Fruit fly (Drosophila melanogaster): ENCODE results near the gene Stip1.

Stip1 gene

DNA sequence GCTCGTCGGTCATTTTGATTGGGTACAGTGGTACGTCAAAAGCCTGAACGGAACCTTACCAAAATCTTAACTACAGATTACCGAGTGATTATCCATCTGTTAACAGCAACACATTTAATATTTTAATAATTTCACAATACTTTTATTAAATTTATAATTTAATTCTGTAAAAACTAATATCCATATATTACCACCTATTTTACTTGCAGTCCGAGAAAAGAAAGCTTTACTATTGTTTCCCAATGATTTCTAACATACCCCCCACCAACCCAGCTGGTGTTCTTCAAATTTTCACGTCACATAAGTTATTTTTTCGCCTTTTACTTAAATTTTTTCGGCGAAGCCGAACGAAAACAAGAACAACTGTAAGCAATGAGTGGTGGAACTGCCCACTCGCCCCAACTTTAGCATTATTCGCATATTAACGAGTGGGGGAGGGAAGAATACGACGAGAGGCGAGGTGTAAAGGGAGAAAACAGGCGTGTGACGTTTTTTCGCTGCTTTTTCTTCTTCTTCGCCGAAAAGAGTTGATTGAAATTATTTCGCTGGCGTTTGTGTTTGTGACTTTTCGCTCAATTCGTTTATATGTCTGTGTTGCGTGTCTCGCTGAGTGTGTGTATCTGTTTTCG is 47.0 kb upstream of the Stip1 start (continued):
- TF ChIP-seq crc (GFP tag; optimal IDR thresholded peaks at IDR 0.05) = no peak
- TF ChIP-seq CG1233 (GFP tag; optimal IDR thresholded peaks at IDR 0.05) = peak; percentile 41
- TF ChIP-seq az2 (GFP tag; optimal IDR thresholded peaks at IDR 0.05) = peak; percentile 23
- peak; percentile 51 for TF ChIP-seq D19A (tag; optimal IDR thresholded peaks at IDR 0.05)
- peak; percentile 56; the same call in 1 of the 2 replicates for TF ChIP-seq ranshi (GFP tag; IDR thresholded peaks at IDR 0.05)
- TF ChIP-seq CG9437 (GFP tag; optimal IDR thresholded peaks at IDR 0.05) = peak; percentile 43
- TF ChIP-seq CG17912 (GFP tag; optimal IDR thresholded peaks at IDR 0.05) = no peak
- TF ChIP-seq tin (GFP tag; optimal IDR thresholded peaks at IDR 0.05) = peak; percentile 36
- no peak for TF ChIP-seq peb (GFP tag; IDR thresholded peaks at IDR 0.05)
- peak; percentile 77 for TF ChIP-seq CG12769 (tag; optimal IDR thresholded peaks at IDR 0.05)
- no peak for TF ChIP-seq Ravus (GFP tag; IDR thresholded peaks at IDR 0.05)
- no peak for TF ChIP-seq Oaz (GFP tag; IDR thresholded peaks at IDR 0.05)
- peak; percentile 40 for TF ChIP-seq nmo (GFP tag; optimal IDR thresholded peaks at IDR 0.05)
- peak; percentile 64 for TF ChIP-seq CG18262 (tag; optimal IDR thresholded peaks at IDR 0.05)
- peak; percentile 20 for TF ChIP-seq HmgZ (tag; optimal IDR thresholded peaks at IDR 0.05)
- TF ChIP-seq Ptx1 (GFP tag; IDR thresholded peaks at IDR 0.05) = peak; percentile 55
- peak; percentile 66 for TF ChIP-seq Med (GFP tag)
- TF ChIP-seq Eip74EF (GFP tag; optimal IDR thresholded peaks at IDR 0.05) = peak in 1 of 2 experiments; percentile 10
- no peak for TF ChIP-seq ham (GFP tag; IDR thresholded peaks at IDR 0.05)
- TF ChIP-seq h (optimal IDR thresholded peaks at IDR 0.05) = no peak
- TF ChIP-seq tio (GFP tag; optimal IDR thresholded peaks at IDR 0.05) = peak; percentile 33
- TF ChIP-seq grn (GFP tag; optimal IDR thresholded peaks at IDR 0.05) = no peak
- no peak for TF ChIP-seq sens (GFP tag)
- peak; percentile 55 for TF ChIP-seq CG12659 (GFP tag; optimal IDR thresholded peaks at IDR 0.05)
- TF ChIP-seq CG6654 (GFP tag; optimal IDR thresholded peaks at IDR 0.05) = peak; percentile 39
- peak; percentile 86 for TF ChIP-seq CG3281 (GFP tag; optimal IDR thresholded peaks at IDR 0.05)
- TF ChIP-seq CG11504 (tag; optimal IDR thresholded peaks at IDR 0.05) = peak; percentile 66
- no peak for TF ChIP-seq inv (GFP tag; IDR thresholded peaks at IDR 0.05; ENCODE audit: partially characterized antibody)
- TF ChIP-seq Side (GFP tag; optimal IDR thresholded peaks at IDR 0.05) = no peak
- peak; percentile 60 for TF ChIP-seq trem (tag; optimal IDR thresholded peaks at IDR 0.05)
- peak; percentile 58 for TF ChIP-seq dysf (GFP tag; IDR thresholded peaks at IDR 0.05)
- TF ChIP-seq fd102C (GFP tag; optimal IDR thresholded peaks at IDR 0.05) = no peak
- TF ChIP-seq crol (GFP tag; IDR thresholded peaks at IDR 0.05) = peak; percentile 92
- TF ChIP-seq Rfx (GFP tag; IDR thresholded peaks at IDR 0.05) = peak; percentile 75
- peak; percentile 44 for TF ChIP-seq CG10147 (GFP tag; optimal IDR thresholded peaks at IDR 0.05)
- no peak for TF ChIP-seq her (GFP tag; optimal IDR thresholded peaks at IDR 0.05)
- peak; percentile 43 for TF ChIP-seq Blimp-1 (GFP tag; optimal IDR thresholded peaks at IDR 0.05)
- TF ChIP-seq ind (GFP tag; optimal IDR thresholded peaks at IDR 0.05) = peak; percentile 62
- TF ChIP-seq CG14667 (GFP tag; IDR thresholded peaks at IDR 0.05) = no peak
- TF ChIP-seq CG7271 (tag; optimal IDR thresholded peaks at IDR 0.05) = no peak
- TF ChIP-seq mld (GFP tag; IDR thresholded peaks at IDR 0.05; ENCODE audit: partially characterized antibody) = no peak
- TF ChIP-seq lilli (GFP tag; optimal IDR thresholded peaks at IDR 0.05) = peak; percentile 46
- TF ChIP-seq Ssrp (tag; optimal IDR thresholded peaks at IDR 0.05) = peak; percentile 24
- 0 out of 2 replicates have a peak, but pooled peaks have one; percentile 12 for TF ChIP-seq sisA (GFP tag; IDR thresholded peaks at IDR 0.05)
- peak; percentile 50 for TF ChIP-seq unpg (GFP tag; optimal IDR thresholded peaks at IDR 0.05)
- no peak for TF ChIP-seq chif (GFP tag; optimal IDR thresholded peaks at IDR 0.05)
- TF ChIP-seq CG10209 (GFP tag; optimal IDR thresholded peaks at IDR 0.05) = peak; percentile 42
- TF ChIP-seq Scr (GFP tag; IDR thresholded peaks at IDR 0.05; ENCODE audit: partially characterized antibody) = no peak
- no peak for TF ChIP-seq E2f2 (GFP tag; IDR thresholded peaks at IDR 0.05)
- TF ChIP-seq seq (GFP tag; IDR thresholded peaks at IDR 0.05) = no peak
